Worm (Caenorhabditis elegans): ENCODE measurements around the gene prdx-3.
"Not testable (repeated sequence)": the region's sequence is repeated elsewhere in the genome, so short reads cannot be mapped to it uniquely, and the experiment has no call there.

The prdx-3 gene

DNA sequence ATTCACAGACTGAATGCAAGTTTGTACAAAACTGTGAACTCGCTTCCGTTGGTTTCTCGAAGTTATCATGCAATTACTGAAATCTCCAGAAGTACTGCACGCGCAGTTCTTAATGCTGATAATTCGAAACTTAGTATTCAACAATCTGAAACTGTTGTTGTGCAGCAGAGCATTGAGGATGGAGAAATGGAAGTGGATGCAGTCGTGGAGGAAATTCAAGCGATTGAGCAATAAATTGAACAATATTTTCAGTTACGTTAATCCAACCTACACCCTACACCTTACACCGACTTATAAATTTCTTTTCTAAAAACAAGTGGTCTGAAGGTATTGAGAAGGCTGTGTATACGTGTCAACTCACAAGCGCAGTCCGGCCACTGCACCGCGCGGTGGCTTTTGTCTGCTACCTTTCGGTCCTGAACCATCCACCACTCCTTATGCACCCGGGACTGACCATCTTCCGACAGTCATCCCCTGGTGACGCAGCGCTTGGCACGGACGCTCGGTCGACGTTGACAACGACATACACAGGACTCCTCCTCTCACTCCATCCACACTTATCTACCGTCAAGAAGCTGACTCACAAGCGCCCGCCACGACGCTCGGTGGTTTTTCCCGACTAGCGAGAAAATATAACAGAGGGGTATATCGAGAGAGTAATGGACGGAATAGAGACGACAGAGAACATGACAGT is 28.5 kb upstream of the prdx-3 start (continued):
- TF ChIP-seq lim-7 (GFP tag; IDR thresholded peaks at IDR 0.05) (peak; percentile 65), lin-1 (GFP tag; IDR thresholded peaks at IDR 0.05) (peak; percentile 63), pqm-1 (tag; optimal IDR thresholded peaks at IDR 0.05) (peak; percentile 70), F49E8.2 (tag; optimal IDR thresholded peaks at IDR 0.05; ENCODE audit: borderline replicate concordance) (peak; percentile 2), php-3 (GFP tag; IDR thresholded peaks at IDR 0.05) (peak; percentile 48), arid-1 (GFP tag; conservative IDR thresholded peaks at IDR 0.05) (peak; percentile 68), lin-38 (GFP tag; IDR thresholded peaks at IDR 0.05) (peak; percentile 72), ctbp-1 (GFP tag; IDR thresholded peaks at IDR 0.05) (peak; percentile 69), duxl-1 (tag; optimal IDR thresholded peaks at IDR 0.05; ENCODE audit: poor library complexity) (peak; percentile 79), nhr-111 (GFP tag; optimal IDR thresholded peaks at IDR 0.05) (peak; percentile 69), madf-9 (GFP tag; conservative IDR thresholded peaks at IDR 0.05) (peak; percentile 56; the same call in 1 of the 2 replicates), Y48G9A.11 (GFP tag; IDR thresholded peaks at IDR 0.05) (0 out of 2 replicates have a peak, but pooled peaks have one; percentile 7), hlh-30 (tag; optimal IDR thresholded peaks at IDR 0.05; ENCODE audit: insufficient read depth) (peak; percentile 34), spr-1 (tag; optimal IDR thresholded peaks at IDR 0.05) (peak; percentile 77), dmd-6 (GFP tag; IDR thresholded peaks at IDR 0.05) (peak; percentile 63), fkh-10 (GFP tag; optimal IDR thresholded peaks at IDR 0.05) (peak; percentile 4), nhr-102 (tag; optimal IDR thresholded peaks at IDR 0.05) (peak; percentile 61), nhr-42 (GFP tag; IDR thresholded peaks at IDR 0.05) (peak; percentile 68), daf-19 (GFP tag; conservative IDR thresholded peaks at IDR 0.05) (0 out of 2 replicates have a peak, but pooled peaks have one; percentile 57), vab-7 (GFP tag; IDR thresholded peaks at IDR 0.05) (0 out of 2 replicates have a peak, but pooled peaks have one; percentile 43), gei-8 (GFP tag; optimal IDR thresholded peaks at IDR 0.05) (peak; percentile 41), ZK337.2 (GFP tag; IDR thresholded peaks at IDR 0.05) (peak; percentile 70; the same call in 1 of the 2 replicates), F44E2.7 (GFP tag; IDR thresholded peaks at IDR 0.05) (peak; percentile 68; the same call in 1 of the 2 replicates), unc-62 (GFP tag; optimal IDR thresholded peaks at IDR 0.05 in 1 of 2) (peak in 1 of 2 experiments; percentile 66)
- TF ChIP-seq unc-62 (tag; optimal IDR thresholded peaks at IDR 0.05), result not testable (repeated sequence)

DNA sequence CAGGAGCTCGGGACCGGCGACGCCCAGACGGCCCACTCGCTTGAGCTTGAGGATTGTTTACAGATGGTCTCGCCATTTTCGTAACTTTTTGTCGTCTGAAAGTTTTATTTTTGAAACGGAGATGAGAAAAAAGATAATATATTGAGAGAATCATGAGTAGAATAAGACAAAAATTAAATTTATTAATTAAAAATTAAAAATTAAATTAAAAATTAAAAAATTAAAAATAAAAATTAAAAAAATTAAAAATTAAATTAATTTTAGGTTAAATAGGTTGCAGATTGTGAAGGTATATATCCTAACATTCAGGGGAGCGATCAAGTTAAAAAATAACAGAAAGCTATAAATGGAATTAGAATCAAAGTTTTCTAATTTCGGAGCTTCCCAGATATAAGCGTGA is 27.5 kb upstream of the prdx-3 start, which contains the start of gene B0284.3:
Gene B0284.3, minus strand, starts transcription at position 101 of the 400 bp plus-strand sequence.
- no peak for TF ChIP-seq nhr-10 (tag; optimal IDR thresholded peaks at IDR 0.05)
- no peak for TF ChIP-seq cey-2 (tag; optimal IDR thresholded peaks at IDR 0.05; ENCODE audit: borderline replicate concordance, insufficient read depth)
- TF ChIP-seq set-16 (GFP tag; IDR thresholded peaks at IDR 0.05), result no peak
- TF ChIP-seq F44E2.7 (GFP tag; IDR thresholded peaks at IDR 0.05), result no peak
- TF ChIP-seq dmd-8 (GFP tag; IDR thresholded peaks at IDR 0.05), result no peak
- TF ChIP-seq aly-2 (tag; optimal IDR thresholded peaks at IDR 0.05), result no peak
- TF ChIP-seq ceh-44 (GFP tag; IDR thresholded peaks at IDR 0.05), result no peak
- no peak for TF ChIP-seq T26A8.4 (GFP tag; IDR thresholded peaks at IDR 0.05)
- no peak for TF ChIP-seq zip-11 (GFP tag; IDR thresholded peaks at IDR 0.05)
- no peak for TF ChIP-seq R02D3.7 (tag; optimal IDR thresholded peaks at IDR 0.05)
- no peak for TF ChIP-seq hif-1 (tag; optimal IDR thresholded peaks at IDR 0.05)
- no peak for TF ChIP-seq mes-2 (tag; optimal IDR thresholded peaks at IDR 0.05; ENCODE audit: poor library complexity, severe bottlenecking)

DNA sequence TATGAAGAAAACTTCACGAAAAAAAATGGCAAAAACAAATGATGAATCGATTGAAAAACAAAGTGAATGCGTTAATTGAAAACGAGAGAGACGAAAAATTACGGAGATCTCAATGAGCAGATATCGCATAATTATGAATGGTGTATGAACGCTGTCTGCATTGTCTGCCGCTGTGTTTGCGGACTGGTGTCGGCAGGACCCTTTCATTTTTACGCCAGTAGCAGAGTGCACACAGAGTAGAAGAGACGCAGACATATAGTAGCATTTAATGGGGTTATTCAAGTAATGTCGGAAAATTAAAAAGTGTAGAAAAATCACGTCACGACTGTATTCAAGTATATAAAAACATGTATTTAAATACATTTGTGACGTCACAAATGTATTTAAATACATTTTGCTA is 26.4 kb upstream of the prdx-3 start:
- no peak for TF ChIP-seq duxl-1 (tag; optimal IDR thresholded peaks at IDR 0.05; ENCODE audit: poor library complexity)
- TF ChIP-seq mes-2 (tag; optimal IDR thresholded peaks at IDR 0.05; ENCODE audit: poor library complexity, severe bottlenecking), result peak; percentile 65
- no peak for TF ChIP-seq F26F4.8 (GFP tag; conservative IDR thresholded peaks at IDR 0.05)

Measured in whole organism, L4 larva.